Worm (Caenorhabditis elegans) whole organism, L4/young adult: ENCODE measurements around the gene R02D5.7.

Experiments
- W03F9.2 ChIP-seq: fragments of 150-350 bp; optimal IDR thresholded peaks from 2 replicates; lab custom pipeline; 2014; ENCODE audit warnings: missing biosample characterization, missing genetic modification characterization
- dao-5 ChIP-seq: sonication (generic microtip); optimal IDR thresholded peaks from 2 replicates; lab custom pipeline; 2016; ENCODE audit warnings: missing genotype, missing genetic modification characterization, moderate library complexity, missing compliant biosample characterization
- him-1 ChIP-seq: sonication (generic microtip); optimal IDR thresholded peaks from 2 replicates; lab custom pipeline; 2016; ENCODE audit warnings: missing genotype, missing genetic modification reagents, missing genetic modification characterization, missing compliant biosample characterization

- TF ChIP-seq him-1 (no peak), dao-5 (no peak), W03F9.2 (tag; lab: Kevin White, UChicago) (no peak)
These were observed 9.8 kb upstream of the R02D5.7 start for ce11 chrV:14491097-14491496.
